Worm (Caenorhabditis elegans) whole organism, L3 larva: ENCODE data around the gene sec-61.B.

Experiments used
- R02D3.7 ChIP-seq: fragments of 150-350 bp; optimal IDR thresholded peaks from 2 replicates; lab custom pipeline; 2014; ENCODE audit warnings: missing biosample characterization, missing genetic modification characterization
- ZK546.5 ChIP-seq: sonication (generic microtip); optimal IDR thresholded peaks from 2 replicates; lab custom pipeline; 2017; ENCODE audit warnings: missing biosample characterization, missing genetic modification characterization
- aly-2 ChIP-seq: fragments of 150-350 bp; optimal IDR thresholded peaks from 2 replicates; lab custom pipeline; 2014; ENCODE audit warnings: missing biosample characterization, missing genetic modification characterization
- ama-1 ChIP-seq: fragments of 150-350 bp; optimal IDR thresholded peaks from 2 replicates; lab custom pipeline; 2018
- ceh-16 ChIP-seq: sonication (generic microtip); optimal IDR thresholded peaks from 2 replicates; lab custom pipeline; 2017; ENCODE audit warnings: missing biosample characterization, missing genetic modification characterization
- ceh-28 ChIP-seq: fragments of 150-350 bp; optimal IDR thresholded peaks from 2 replicates; lab custom pipeline; 2014; ENCODE audit warnings: missing biosample characterization, missing genetic modification reagents, missing genetic modification characterization
- ceh-82 ChIP-seq: fragments of 150-350 bp; optimal IDR thresholded peaks from 2 replicates; lab custom pipeline; 2014; ENCODE audit warnings: missing biosample characterization, missing genetic modification characterization
- ceh-9 ChIP-seq: sonication (generic microtip); optimal IDR thresholded peaks from 2 replicates; lab custom pipeline; 2018; ENCODE audit warnings: missing biosample characterization, missing genetic modification characterization
- daf-12 ChIP-seq: fragments of 150-350 bp; optimal IDR thresholded peaks from 2 replicates; lab custom pipeline; 2014; ENCODE audit warnings: missing biosample characterization, missing genetic modification reagents, missing genetic modification characterization
- egl-5 ChIP-seq: fragments of 150-350 bp; optimal IDR thresholded peaks from 2 replicates; lab custom pipeline; 2017; ENCODE audit warnings: missing biosample characterization, missing genetic modification reagents, missing genetic modification characterization, inconsistent platforms
- elt-1 ChIP-seq: fragments of 150-350 bp; optimal IDR thresholded peaks from 2 replicates; lab custom pipeline; 2014; ENCODE audit warnings: missing biosample characterization, missing genetic modification characterization
- elt-2 ChIP-seq: sonication (generic microtip); optimal IDR thresholded peaks from 2 replicates; lab custom pipeline; 2016; ENCODE audit warnings: missing genetic modification reagents, mild to moderate bottlenecking, missing genetic modification characterization, missing compliant biosample characterization
- elt-3 ChIP-seq, 3 experiments: fragments of 150-350 bp in 1 of 3; sonication (generic microtip) in 2 of 3; optimal IDR thresholded peaks; 2 replicates in 2 of 3; 4 replicates in 1 of 3; lab custom pipeline; 2014 to 2017; ENCODE audit warnings: missing biosample characterization in 3 of 3, missing genetic modification characterization in 3 of 3
- eor-1 ChIP-seq, 2 experiments: fragments of 150-350 bp; optimal IDR thresholded peaks; 2 replicates each; lab custom pipeline; 2014 to 2018; ENCODE audit warnings: missing biosample characterization in 2 of 2, missing genetic modification characterization in 2 of 2
- fkh-10 ChIP-seq: sonication (generic microtip); optimal IDR thresholded peaks from 2 replicates; lab custom pipeline; 2017; ENCODE audit warnings: missing biosample characterization, missing genetic modification reagents, missing genetic modification characterization
- fos-1 ChIP-seq: fragments of 150-350 bp; optimal IDR thresholded peaks from 2 replicates; lab custom pipeline; 2014; ENCODE audit warnings: missing biosample characterization, missing genetic modification characterization
- hmg-11 ChIP-seq: sonication (generic microtip); optimal IDR thresholded peaks from 2 replicates; lab custom pipeline; 2016; ENCODE audit warnings: missing genetic modification characterization, missing compliant biosample characterization
- jun-1 ChIP-seq: fragments of 150-350 bp; optimal IDR thresholded peaks from 2 replicates; lab custom pipeline; 2014; ENCODE audit warnings: missing biosample characterization, missing genetic modification reagents, missing genetic modification characterization
- lin-15B ChIP-seq: fragments of 150-350 bp; optimal IDR thresholded peaks from 2 replicates; lab custom pipeline; 2014; ENCODE audit warnings: missing biosample characterization, missing genetic modification characterization
- lin-39 ChIP-seq: fragments of 150-350 bp; optimal IDR thresholded peaks from 2 replicates; lab custom pipeline; 2018; ENCODE audit warnings: missing biosample characterization, missing genetic modification reagents, missing genetic modification characterization
- lsy-12 ChIP-seq: sonication (generic microtip); optimal IDR thresholded peaks from 2 replicates; lab custom pipeline; 2016; ENCODE audit warnings: mild to moderate bottlenecking, missing genetic modification characterization, missing compliant biosample characterization
- mdl-1 ChIP-seq: fragments of 150-350 bp; optimal IDR thresholded peaks from 2 replicates; lab custom pipeline; 2014; ENCODE audit warnings: missing biosample characterization, missing genetic modification characterization
- mml-1 ChIP-seq: fragments of 150-350 bp; sonication (generic microtip); optimal IDR thresholded peaks from 3 replicates; lab custom pipeline; 2014; ENCODE audit warnings: missing biosample characterization, missing genetic modification characterization
- nfya-1 ChIP-seq: sonication (generic microtip); optimal IDR thresholded peaks from 2 replicates; lab custom pipeline; 2017; ENCODE audit warnings: missing genetic modification characterization, mild to moderate bottlenecking, missing compliant biosample characterization, antibody characterized with exemption, moderate library complexity; ENCODE audit not compliant: insufficient read depth
- nhr-11 ChIP-seq: fragments of 150-350 bp; optimal IDR thresholded peaks from 2 replicates; lab custom pipeline; 2014; ENCODE audit warnings: missing biosample characterization, missing genetic modification characterization
- nhr-12 ChIP-seq: fragments of 150-350 bp; optimal IDR thresholded peaks from 2 replicates; lab custom pipeline; 2014; ENCODE audit warnings: missing biosample characterization, missing genetic modification characterization
- nhr-23 ChIP-seq: fragments of 150-350 bp; optimal IDR thresholded peaks from 2 replicates; lab custom pipeline; 2014; ENCODE audit warnings: missing biosample characterization, missing genetic modification reagents, missing genetic modification characterization
- nhr-237 ChIP-seq: fragments of 150-350 bp; optimal IDR thresholded peaks from 2 replicates; lab custom pipeline; 2014; ENCODE audit warnings: missing biosample characterization, missing genetic modification characterization
- nhr-28 ChIP-seq: fragments of 150-350 bp; optimal IDR thresholded peaks from 2 replicates; lab custom pipeline; 2014; ENCODE audit warnings: missing biosample characterization, missing genetic modification characterization
- nhr-43 ChIP-seq: sonication (generic microtip); optimal IDR thresholded peaks from 2 replicates; lab custom pipeline; 2016; ENCODE audit warnings: mild to moderate bottlenecking, missing genetic modification characterization, missing compliant biosample characterization; ENCODE audit not compliant: poor library complexity, severe bottlenecking
- nhr-67 ChIP-seq: fragments of 150-350 bp; optimal IDR thresholded peaks from 2 replicates; lab custom pipeline; 2014; ENCODE audit warnings: missing biosample characterization, missing genetic modification characterization
- nhr-76 ChIP-seq: fragments of 150-350 bp; sonication (generic microtip); optimal IDR thresholded peaks from 5 replicates; lab custom pipeline; 2014; ENCODE audit warnings: missing biosample characterization, missing genetic modification characterization
- nhr-77 ChIP-seq: fragments of 150-350 bp; optimal IDR thresholded peaks from 2 replicates; lab custom pipeline; 2014; ENCODE audit warnings: missing biosample characterization, missing genetic modification characterization
- pha-4 ChIP-seq: fragments of 150-350 bp; optimal IDR thresholded peaks from 2 replicates; lab custom pipeline; 2014; ENCODE audit warnings: missing biosample characterization, missing genetic modification reagents, missing genetic modification characterization
- pqm-1 ChIP-seq: fragments of 150-350 bp; optimal IDR thresholded peaks from 2 replicates; lab custom pipeline; 2017; ENCODE audit warnings: missing biosample characterization, missing genetic modification characterization, inconsistent platforms
- sea-2 ChIP-seq: fragments of 150-350 bp; sonication (generic microtip); optimal IDR thresholded peaks from 4 replicates; lab custom pipeline; 2014; ENCODE audit warnings: missing biosample characterization, missing genetic modification reagents, missing genetic modification characterization
- skn-1 ChIP-seq: fragments of 150-350 bp; optimal IDR thresholded peaks from 2 replicates; lab custom pipeline; 2014; ENCODE audit warnings: missing biosample characterization, missing genetic modification characterization
- snpc-4 ChIP-seq: fragments of 150-350 bp; optimal IDR thresholded peaks from 2 replicates; lab custom pipeline; 2014; ENCODE audit warnings: missing biosample characterization, missing genetic modification characterization
- tbx-2 ChIP-seq: sonication (generic microtip); optimal IDR thresholded peaks from 2 replicates; lab custom pipeline; 2016; ENCODE audit warnings: mild to moderate bottlenecking, missing genetic modification characterization, missing compliant biosample characterization
- unc-39 ChIP-seq: sonication (generic microtip); optimal IDR thresholded peaks from 4 replicates; lab custom pipeline; 2017; ENCODE audit warnings: missing biosample characterization, missing genetic modification characterization
- unc-62 ChIP-seq: fragments of 150-350 bp; sonication (generic microtip); optimal IDR thresholded peaks from 4 replicates; lab custom pipeline; 2014; ENCODE audit warnings: missing biosample characterization, missing genetic modification reagents, missing genetic modification characterization
- zag-1 ChIP-seq: fragments of 150-350 bp; optimal IDR thresholded peaks from 2 replicates; lab custom pipeline; 2014; ENCODE audit warnings: missing biosample characterization, missing genetic modification characterization
- ztf-11 ChIP-seq: fragments of 150-350 bp; optimal IDR thresholded peaks from 2 replicates; lab custom pipeline; 2014; ENCODE audit warnings: missing biosample characterization, missing genetic modification characterization
- ztf-4 ChIP-seq: fragments of 150-350 bp; optimal IDR thresholded peaks from 2 replicates; lab custom pipeline; 2014; ENCODE audit warnings: missing biosample characterization, missing genetic modification characterization

sec-61.B gene

DNA sequence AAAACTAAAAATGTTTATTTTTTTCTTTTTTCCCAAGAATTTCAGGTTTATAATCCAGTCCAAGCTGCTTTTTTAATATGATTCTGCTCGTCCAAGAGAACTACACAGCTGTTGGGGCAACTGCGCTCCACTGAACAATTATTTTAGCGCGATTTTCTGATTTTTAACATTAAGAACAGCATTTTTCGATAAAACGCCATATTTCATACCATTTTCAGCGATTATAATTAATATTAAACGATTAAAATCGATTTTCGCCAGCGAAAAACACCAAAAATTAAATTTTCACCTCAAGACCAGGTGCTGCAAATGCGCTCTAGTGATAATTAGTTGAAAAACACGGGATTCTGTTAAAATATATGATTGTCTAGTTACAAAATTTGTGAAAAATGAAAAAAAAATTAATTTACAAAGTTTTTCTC, 1.8 kb upstream of the sec-61.B start:
- TF ChIP-seq pha-4 (tag; lab: Kevin White, UChicago) (peak; percentile 53), nhr-11 (tag; lab: Kevin White, UChicago) (no peak), lin-15B (tag; lab: Kevin White, UChicago) (peak; percentile 5), nfya-1 (peak; percentile 41), elt-1 (tag; lab: Kevin White, UChicago) (no peak), ztf-4 (tag; lab: Kevin White, UChicago) (no peak), nhr-23 (tag; lab: Kevin White, UChicago) (peak; percentile 37), snpc-4 (tag; lab: Kevin White, UChicago) (no peak), nhr-76 (tag; lab: Kevin White, UChicago) (no peak), ceh-28 (tag; lab: Kevin White, UChicago) (peak; percentile 42), nhr-43 (tag; lab: Kevin White, UChicago) (peak; percentile 44), ztf-11 (tag; lab: Kevin White, UChicago) (no peak), egl-5 (tag; lab: Kevin White, UChicago) (no peak), ceh-82 (tag; lab: Kevin White, UChicago) (no peak), R02D3.7 (tag; lab: Kevin White, UChicago) (no peak), mdl-1 (tag; lab: Kevin White, UChicago) (no peak), ama-1 (peak; percentile 51), elt-2 (tag; lab: Kevin White, UChicago) (peak; percentile 31), aly-2 (peak; percentile 45), nhr-77 (peak; percentile 18), ZK546.5 (tag; lab: Kevin White, UChicago) (no peak), lin-39 (tag; lab: Kevin White, UChicago) (no peak), fos-1 (tag; lab: Kevin White, UChicago) (no peak), eor-1 (tag; optimal IDR thresholded peaks at IDR 0.05; lab: Kevin White, UChicago) (no peak), ceh-16 (tag; lab: Kevin White, UChicago) (no peak), skn-1 (tag; lab: Kevin White, UChicago) (no peak), jun-1 (tag; lab: Kevin White, UChicago) (no peak), hmg-11 (tag; lab: Kevin White, UChicago) (peak; percentile 31), lsy-12 (tag; lab: Kevin White, UChicago) (peak; percentile 35), ceh-9 (tag; lab: Kevin White, UChicago) (no peak), unc-39 (tag; lab: Kevin White, UChicago) (no peak), unc-62 (GFP tag; lab: Kevin White, UChicago) (no peak), mml-1 (tag; lab: Kevin White, UChicago) (no peak), zag-1 (no peak)

DNA sequence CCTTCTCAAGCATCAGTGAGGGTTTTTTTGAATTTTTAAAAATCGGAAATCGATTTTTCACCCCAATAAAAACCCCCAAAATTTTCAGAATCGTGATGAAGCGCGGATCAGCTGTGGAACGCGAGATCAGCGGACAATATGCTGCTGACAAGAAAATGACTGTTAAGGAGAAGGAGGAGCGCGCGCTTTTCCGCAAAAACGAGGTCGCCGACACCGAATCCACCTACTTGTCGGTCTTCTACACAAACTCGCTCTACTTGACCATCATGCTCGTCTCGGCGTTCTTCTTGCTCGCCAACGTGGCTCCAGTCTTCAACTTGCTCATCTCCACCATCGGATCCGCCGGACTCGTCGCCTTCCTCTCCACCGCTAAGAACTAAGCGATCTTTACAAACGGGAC, 1.3 kb upstream of the sec-61.B start:
- TF ChIP-seq elt-3 (tag; optimal IDR thresholded peaks at IDR 0.05; lab: Kevin White, UChicago) = no peak
- TF ChIP-seq nhr-12 = no peak
- TF ChIP-seq nhr-23 (tag; lab: Kevin White, UChicago) = no peak
- TF ChIP-seq tbx-2 (tag; lab: Kevin White, UChicago) = no peak
- no peak for TF ChIP-seq nhr-28
- TF ChIP-seq nhr-43 (tag; lab: Kevin White, UChicago) = no peak
- no peak for TF ChIP-seq ztf-11 (tag; lab: Kevin White, UChicago)
- TF ChIP-seq pha-4 (tag; lab: Kevin White, UChicago) = no peak
- no peak for TF ChIP-seq unc-62 (GFP tag; lab: Kevin White, UChicago)
- TF ChIP-seq ztf-4 (tag; lab: Kevin White, UChicago) = no peak
- no peak for TF ChIP-seq nhr-237 (tag; lab: Kevin White, UChicago)
- TF ChIP-seq ceh-82 (tag; lab: Kevin White, UChicago) = no peak
- no peak for TF ChIP-seq ama-1
- no peak for TF ChIP-seq zag-1

DNA sequence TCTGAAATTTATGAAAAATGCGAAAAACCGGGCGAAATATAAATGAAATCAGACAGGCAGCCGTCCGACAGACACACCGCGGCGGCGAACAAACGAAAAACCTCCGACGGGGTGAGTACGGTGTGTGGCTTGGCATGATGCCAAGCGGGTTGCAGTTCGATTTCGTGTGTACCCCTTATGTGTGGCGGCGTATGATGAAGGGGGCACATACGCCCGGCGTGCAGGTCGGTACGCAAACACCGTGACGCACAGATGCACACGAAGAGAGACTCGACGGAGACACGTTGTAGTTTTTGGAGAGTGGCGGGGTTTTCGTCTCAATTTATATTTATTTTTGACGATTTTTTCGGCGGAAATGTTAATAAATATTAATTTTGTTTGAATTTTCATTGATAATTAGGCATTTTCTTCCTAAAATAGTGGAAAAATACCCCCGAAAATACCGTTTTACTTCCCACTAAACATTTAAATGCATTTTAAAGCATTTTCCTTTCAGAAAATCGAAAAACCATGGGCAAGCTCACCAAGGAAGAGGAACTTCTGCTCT, 547 bp upstream of the sec-61.B start, which contains the start of gene trap-3:
trap-3 (plus strand) TSS at position 497 of the 547 bp plus-strand sequence.
- TF ChIP-seq daf-12 (tag; lab: Kevin White, UChicago) (no peak), nfya-1 (peak; percentile 99), nhr-23 (tag; lab: Kevin White, UChicago) (peak; percentile 96), ztf-11 (tag; lab: Kevin White, UChicago) (no peak), pqm-1 (tag; lab: Kevin White, UChicago) (peak; percentile 55), ceh-28 (tag; lab: Kevin White, UChicago) (peak; percentile 84), snpc-4 (tag; lab: Kevin White, UChicago) (peak; percentile 93), ztf-4 (tag; lab: Kevin White, UChicago) (peak; percentile 92), ceh-82 (tag; lab: Kevin White, UChicago) (peak; percentile 85), nhr-77 (peak; percentile 29), unc-39 (tag; lab: Kevin White, UChicago) (no peak), lsy-12 (tag; lab: Kevin White, UChicago) (peak; percentile 98), nhr-12 (no peak), elt-2 (tag; lab: Kevin White, UChicago) (peak; percentile 88), lin-39 (tag; lab: Kevin White, UChicago) (peak; percentile 97), sea-2 (GFP tag; lab: Kevin White, UChicago) (peak; percentile 84), elt-3 (tag; optimal IDR thresholded peaks at IDR 0.05; lab: Kevin White, UChicago) (peak in 1 of 3 experiments; percentile 65), nhr-76 (tag; lab: Kevin White, UChicago) (peak; percentile 50), pha-4 (tag; lab: Kevin White, UChicago) (peak; percentile 96), R02D3.7 (tag; lab: Kevin White, UChicago) (peak; percentile 85), jun-1 (tag; lab: Kevin White, UChicago) (peak; percentile 91), ama-1 (peak; percentile 35), egl-5 (tag; lab: Kevin White, UChicago) (peak; percentile 49), zag-1 (no peak), fkh-10 (GFP tag; lab: Kevin White, UChicago) (peak; percentile 50), mml-1 (tag; lab: Kevin White, UChicago) (no peak), lin-15B (tag; lab: Kevin White, UChicago) (peak; percentile 95), nhr-28 (no peak), nhr-67 (tag; lab: Kevin White, UChicago) (no peak), ceh-16 (tag; lab: Kevin White, UChicago) (no peak)
